Worm (Caenorhabditis elegans) whole organism, L3 larva: ENCODE results near the gene str-217.

Experiments used
- R02D3.7 ChIP-seq: fragments of 150-350 bp; optimal IDR thresholded peaks from 2 replicates; lab custom pipeline; 2014; ENCODE audit warnings: missing biosample characterization, missing genetic modification characterization
- ZK546.5 ChIP-seq: sonication (generic microtip); optimal IDR thresholded peaks from 2 replicates; lab custom pipeline; 2017; ENCODE audit warnings: missing biosample characterization, missing genetic modification characterization
- aly-2 ChIP-seq: fragments of 150-350 bp; optimal IDR thresholded peaks from 2 replicates; lab custom pipeline; 2014; ENCODE audit warnings: missing biosample characterization, missing genetic modification characterization
- ama-1 ChIP-seq: fragments of 150-350 bp; optimal IDR thresholded peaks from 2 replicates; lab custom pipeline; 2018
- ceh-16 ChIP-seq: sonication (generic microtip); optimal IDR thresholded peaks from 2 replicates; lab custom pipeline; 2017; ENCODE audit warnings: missing biosample characterization, missing genetic modification characterization
- ceh-82 ChIP-seq: fragments of 150-350 bp; optimal IDR thresholded peaks from 2 replicates; lab custom pipeline; 2014; ENCODE audit warnings: missing biosample characterization, missing genetic modification characterization
- ceh-9 ChIP-seq: sonication (generic microtip); optimal IDR thresholded peaks from 2 replicates; lab custom pipeline; 2018; ENCODE audit warnings: missing biosample characterization, missing genetic modification characterization
- daf-12 ChIP-seq: fragments of 150-350 bp; optimal IDR thresholded peaks from 2 replicates; lab custom pipeline; 2014; ENCODE audit warnings: missing biosample characterization, missing genetic modification reagents, missing genetic modification characterization
- egl-27 ChIP-seq: sonication (generic microtip); optimal IDR thresholded peaks from 4 replicates; lab custom pipeline; 2017; ENCODE audit warnings: missing biosample characterization, missing genetic modification reagents, missing genetic modification characterization
- egl-5 ChIP-seq: fragments of 150-350 bp; optimal IDR thresholded peaks from 2 replicates; lab custom pipeline; 2017; ENCODE audit warnings: missing biosample characterization, missing genetic modification reagents, missing genetic modification characterization, inconsistent platforms
- elt-1 ChIP-seq: fragments of 150-350 bp; optimal IDR thresholded peaks from 2 replicates; lab custom pipeline; 2014; ENCODE audit warnings: missing biosample characterization, missing genetic modification characterization
- elt-2 ChIP-seq: sonication (generic microtip); optimal IDR thresholded peaks from 2 replicates; lab custom pipeline; 2016; ENCODE audit warnings: missing genetic modification reagents, mild to moderate bottlenecking, missing genetic modification characterization, missing compliant biosample characterization
- jun-1 ChIP-seq: fragments of 150-350 bp; optimal IDR thresholded peaks from 2 replicates; lab custom pipeline; 2014; ENCODE audit warnings: missing biosample characterization, missing genetic modification reagents, missing genetic modification characterization
- lin-15B ChIP-seq: fragments of 150-350 bp; optimal IDR thresholded peaks from 2 replicates; lab custom pipeline; 2014; ENCODE audit warnings: missing biosample characterization, missing genetic modification characterization
- lin-39 ChIP-seq: fragments of 150-350 bp; optimal IDR thresholded peaks from 2 replicates; lab custom pipeline; 2018; ENCODE audit warnings: missing biosample characterization, missing genetic modification reagents, missing genetic modification characterization
- lsy-12 ChIP-seq: sonication (generic microtip); optimal IDR thresholded peaks from 2 replicates; lab custom pipeline; 2016; ENCODE audit warnings: mild to moderate bottlenecking, missing genetic modification characterization, missing compliant biosample characterization
- mml-1 ChIP-seq: fragments of 150-350 bp; sonication (generic microtip); optimal IDR thresholded peaks from 3 replicates; lab custom pipeline; 2014; ENCODE audit warnings: missing biosample characterization, missing genetic modification characterization
- nfya-1 ChIP-seq: sonication (generic microtip); optimal IDR thresholded peaks from 2 replicates; lab custom pipeline; 2017; ENCODE audit warnings: missing genetic modification characterization, mild to moderate bottlenecking, missing compliant biosample characterization, antibody characterized with exemption, moderate library complexity; ENCODE audit not compliant: insufficient read depth
- nhr-23 ChIP-seq: fragments of 150-350 bp; optimal IDR thresholded peaks from 2 replicates; lab custom pipeline; 2014; ENCODE audit warnings: missing biosample characterization, missing genetic modification reagents, missing genetic modification characterization
- nhr-237 ChIP-seq: fragments of 150-350 bp; optimal IDR thresholded peaks from 2 replicates; lab custom pipeline; 2014; ENCODE audit warnings: missing biosample characterization, missing genetic modification characterization
- nhr-25 ChIP-seq: sonication (generic microtip); optimal IDR thresholded peaks from 2 replicates; lab custom pipeline; 2017; ENCODE audit warnings: missing biosample characterization, missing genetic modification characterization
- nhr-43 ChIP-seq: sonication (generic microtip); optimal IDR thresholded peaks from 2 replicates; lab custom pipeline; 2016; ENCODE audit warnings: mild to moderate bottlenecking, missing genetic modification characterization, missing compliant biosample characterization; ENCODE audit not compliant: poor library complexity, severe bottlenecking
- nhr-76 ChIP-seq: fragments of 150-350 bp; sonication (generic microtip); optimal IDR thresholded peaks from 5 replicates; lab custom pipeline; 2014; ENCODE audit warnings: missing biosample characterization, missing genetic modification characterization
- nhr-77 ChIP-seq: fragments of 150-350 bp; optimal IDR thresholded peaks from 2 replicates; lab custom pipeline; 2014; ENCODE audit warnings: missing biosample characterization, missing genetic modification characterization
- pqm-1 ChIP-seq: fragments of 150-350 bp; optimal IDR thresholded peaks from 2 replicates; lab custom pipeline; 2017; ENCODE audit warnings: missing biosample characterization, missing genetic modification characterization, inconsistent platforms
- sea-2 ChIP-seq: fragments of 150-350 bp; sonication (generic microtip); optimal IDR thresholded peaks from 4 replicates; lab custom pipeline; 2014; ENCODE audit warnings: missing biosample characterization, missing genetic modification reagents, missing genetic modification characterization
- skn-1 ChIP-seq: fragments of 150-350 bp; optimal IDR thresholded peaks from 2 replicates; lab custom pipeline; 2014; ENCODE audit warnings: missing biosample characterization, missing genetic modification characterization
- snpc-4 ChIP-seq: fragments of 150-350 bp; optimal IDR thresholded peaks from 2 replicates; lab custom pipeline; 2014; ENCODE audit warnings: missing biosample characterization, missing genetic modification characterization
- tbx-2 ChIP-seq: sonication (generic microtip); optimal IDR thresholded peaks from 2 replicates; lab custom pipeline; 2016; ENCODE audit warnings: mild to moderate bottlenecking, missing genetic modification characterization, missing compliant biosample characterization
- unc-39 ChIP-seq: sonication (generic microtip); optimal IDR thresholded peaks from 4 replicates; lab custom pipeline; 2017; ENCODE audit warnings: missing biosample characterization, missing genetic modification characterization
- ztf-11 ChIP-seq: fragments of 150-350 bp; optimal IDR thresholded peaks from 2 replicates; lab custom pipeline; 2014; ENCODE audit warnings: missing biosample characterization, missing genetic modification characterization

The str-217 gene

ce11 chrV:17009342-17010064 is 9.4 kb upstream of the str-217 start, which contains the start of the genes clc-12 and clec-240:
Gene clc-12, minus strand, starts transcription at chrV:17009388.
Gene clec-240, plus strand, starts transcription at chrV:17010014.
- peak; percentile 64 for TF ChIP-seq elt-2 (tag; lab: Kevin White, UChicago)
- TF ChIP-seq nhr-23 (tag; lab: Kevin White, UChicago): no peak
- peak; percentile 77 for TF ChIP-seq pqm-1 (tag; lab: Kevin White, UChicago)
- TF ChIP-seq lin-15B (tag; lab: Kevin White, UChicago): no peak
- no peak for TF ChIP-seq ZK546.5
- TF ChIP-seq mml-1 (tag; lab: Kevin White, UChicago): no peak

DNA sequence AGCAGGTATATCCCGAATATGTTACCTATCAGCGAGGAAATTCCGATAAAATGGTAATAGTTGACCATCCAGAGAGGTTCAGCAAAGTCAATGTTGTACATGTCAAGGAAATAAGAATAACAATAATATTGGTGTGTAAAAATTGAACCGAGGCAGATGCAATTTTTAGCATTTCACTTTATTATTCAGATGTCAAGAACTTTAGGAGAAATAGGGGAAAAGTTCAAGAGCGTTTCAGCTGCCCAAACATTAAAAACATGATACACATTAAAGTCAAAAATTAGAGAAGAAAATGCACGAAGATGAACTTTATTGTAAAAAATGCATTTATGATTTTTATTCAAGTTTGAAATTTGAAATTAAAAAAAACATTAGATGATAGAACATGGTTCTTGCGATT is 8.2 kb upstream of the str-217 start, which contains the start of gene sri-69:
sri-69 (minus strand) TSS at position 101 of the 400 bp plus-strand sequence.
- TF ChIP-seq skn-1 (tag; lab: Kevin White, UChicago) (no peak), sea-2 (GFP tag; lab: Kevin White, UChicago) (no peak), lin-39 (tag; lab: Kevin White, UChicago) (no peak)
- TF ChIP-seq, all 47 proteins: peak for 0

DNA sequence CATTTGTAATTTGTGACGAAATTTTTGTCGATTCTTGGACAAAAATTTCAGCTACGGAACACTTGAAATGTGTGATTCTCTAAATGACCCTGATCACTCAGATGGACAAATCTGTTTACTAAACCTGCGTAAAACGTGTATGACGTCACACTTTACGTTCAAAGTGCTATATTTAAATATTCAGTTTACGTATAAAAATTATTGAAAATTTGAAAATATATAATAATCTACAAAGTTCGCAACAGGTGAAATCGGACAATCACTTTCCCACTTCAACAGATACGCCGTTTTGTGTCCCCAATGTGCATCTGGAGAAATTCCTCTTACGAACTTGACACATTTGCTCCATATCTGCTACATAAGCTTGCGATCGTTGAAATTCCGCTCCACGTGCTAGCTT is 5.1 kb upstream of the str-217 start, which contains the start of gene srh-131:
srh-131 (plus strand) TSS at position 301 of the 400 bp plus-strand sequence.
- no peak for TF ChIP-seq nhr-77
- TF ChIP-seq R02D3.7 (tag; lab: Kevin White, UChicago): no peak
- TF ChIP-seq lsy-12 (tag; lab: Kevin White, UChicago): no peak
- TF ChIP-seq ceh-9 (tag; lab: Kevin White, UChicago): no peak
- no peak for TF ChIP-seq nhr-25 (tag; lab: Kevin White, UChicago)
- no peak for TF ChIP-seq nhr-237 (tag; lab: Kevin White, UChicago)
- no peak for TF ChIP-seq tbx-2 (tag; lab: Kevin White, UChicago)
- no peak for TF ChIP-seq ztf-11
- TF ChIP-seq nfya-1 (tag; lab: Kevin White, UChicago): no peak
- TF ChIP-seq egl-5: no peak
- no peak for TF ChIP-seq unc-39 (tag; lab: Kevin White, UChicago)
- TF ChIP-seq egl-27: no peak
- TF ChIP-seq daf-12 (tag; lab: Kevin White, UChicago): no peak

DNA sequence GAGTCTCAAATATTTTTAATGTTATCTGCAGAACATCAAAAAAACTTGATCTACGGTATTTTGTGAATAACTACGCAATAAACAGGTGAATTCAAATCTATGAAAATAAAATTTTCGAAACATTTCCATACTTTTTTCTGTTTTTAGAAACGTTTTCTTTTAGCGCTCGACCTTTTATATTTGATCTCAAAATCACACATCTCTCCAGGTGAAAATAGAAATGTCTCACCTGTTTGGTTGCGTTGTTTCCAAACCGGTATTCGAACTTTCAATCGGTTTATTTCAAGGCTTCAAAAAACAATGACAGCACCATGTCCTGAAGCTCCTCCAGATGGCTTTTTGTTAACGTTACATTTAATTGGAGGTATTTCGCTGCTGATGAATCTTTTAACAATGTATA is 1.1 kb upstream of the str-217 start, which contains the start of gene sri-9:
sri-9 (plus strand) TSS at position 301 of the 400 bp plus-strand sequence.
- TF ChIP-seq ceh-82 (tag; lab: Kevin White, UChicago) (no peak), aly-2 (no peak), nhr-23 (tag; lab: Kevin White, UChicago) (no peak), tbx-2 (tag; lab: Kevin White, UChicago) (no peak), ceh-16 (tag; lab: Kevin White, UChicago) (no peak), lin-15B (tag; lab: Kevin White, UChicago) (no peak), nhr-25 (tag; lab: Kevin White, UChicago) (no peak), nfya-1 (tag; lab: Kevin White, UChicago) (no peak), ztf-11 (no peak), nhr-76 (tag; lab: Kevin White, UChicago) (no peak), snpc-4 (tag; lab: Kevin White, UChicago) (no peak), mml-1 (tag; lab: Kevin White, UChicago) (no peak), elt-1 (no peak), jun-1 (no peak), ama-1 (lab: Kevin White, UChicago) (no peak), nhr-43 (tag; lab: Kevin White, UChicago) (no peak), skn-1 (tag; lab: Kevin White, UChicago) (no peak), unc-39 (tag; lab: Kevin White, UChicago) (no peak)
- TF ChIP-seq, all 47 proteins: peak for 0

DNA sequence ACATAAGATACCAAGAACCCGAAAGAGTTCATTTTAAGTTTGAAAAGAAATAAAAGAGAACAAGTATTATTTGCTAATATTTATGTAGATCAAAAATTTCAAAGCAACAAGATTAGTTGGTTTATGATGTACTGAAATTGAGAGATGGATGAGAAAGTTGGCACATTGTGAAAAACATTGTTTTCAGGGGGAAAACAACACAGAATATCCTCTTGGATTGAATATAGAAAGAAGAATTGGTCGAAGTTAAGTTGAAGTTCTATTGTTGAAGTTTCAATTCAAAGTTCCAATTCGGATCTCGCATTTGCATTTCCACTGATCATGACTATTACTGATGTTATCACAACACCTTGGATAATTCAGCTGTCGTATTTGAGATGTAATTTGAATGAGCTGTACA is 531 bp upstream of the str-217 start:
- no peak for TF ChIP-seq ceh-16 (tag; lab: Kevin White, UChicago)
